Fruit fly (Drosophila melanogaster): ENCODE measurements around the gene GstT4.
A peak's percentile ranks its signal among the peaks of the same experiment; 100 is the strongest.

The GstT4 gene

dm6 chrX:13445695-13446094 lies 41.1 kb downstream of the GstT4 start, which contains the start of gene Neto:
Gene Neto, plus strand, starts transcription at chrX:13445903.
- TF ChIP-seq CG32121 (GFP tag; IDR thresholded peaks at IDR 0.05), result no peak
- no peak for TF ChIP-seq Pif1A (GFP tag; optimal IDR thresholded peaks at IDR 0.05)
- no peak for TF ChIP-seq CG9948 (tag; optimal IDR thresholded peaks at IDR 0.05)
- TF ChIP-seq CG8301 (tag; optimal IDR thresholded peaks at IDR 0.05), result no peak
- 0 out of 3 replicates have a peak, but pooled peaks have one; percentile 10 for TF ChIP-seq CG4496 (GFP tag; IDR thresholded peaks at IDR 0.05)
- TF ChIP-seq Snoo (tag; optimal IDR thresholded peaks at IDR 0.05), result no peak
- no peak for TF ChIP-seq CG17806 (tag; optimal IDR thresholded peaks at IDR 0.05)

- TF ChIP-seq D1 (tag; optimal IDR thresholded peaks at IDR 0.05) (no peak), rn (GFP tag; IDR thresholded peaks at IDR 0.05) (no peak), CG12605 (GFP tag; IDR thresholded peaks at IDR 0.05) (no peak), gl (tag; optimal IDR thresholded peaks at IDR 0.05) (no peak), Snoo (tag; optimal IDR thresholded peaks at IDR 0.05) (no peak), CG32121 (GFP tag; IDR thresholded peaks at IDR 0.05) (0 out of 2 replicates have a peak, but pooled peaks have one; percentile 10), Pif1A (GFP tag; optimal IDR thresholded peaks at IDR 0.05) (no peak), CG15710 (tag; optimal IDR thresholded peaks at IDR 0.05) (no peak), Pif1B (GFP tag; optimal IDR thresholded peaks at IDR 0.05) (no peak), Ets98B (GFP tag; IDR thresholded peaks at IDR 0.05) (peak; percentile 30; the same call in 1 of the 2 replicates), CG9948 (tag; optimal IDR thresholded peaks at IDR 0.05) (no peak)
Observed at dm6 chrX:13447438-13447837, 42.9 kb downstream of the GstT4 start.

dm6 chrX:13450754-13451153 lies 46.2 kb downstream of the GstT4 start:
- peak; percentile 29 for TF ChIP-seq CG14655 (GFP tag; optimal IDR thresholded peaks at IDR 0.05)
- TF ChIP-seq EcR (GFP tag; optimal IDR thresholded peaks at IDR 0.05), result no peak

- TF ChIP-seq CG8301 (tag; optimal IDR thresholded peaks at IDR 0.05) (no peak), rn (GFP tag; IDR thresholded peaks at IDR 0.05) (no peak), EcR (GFP tag; optimal IDR thresholded peaks at IDR 0.05) (no peak), CG4496 (GFP tag; IDR thresholded peaks at IDR 0.05) (no peak), CG17806 (tag; optimal IDR thresholded peaks at IDR 0.05) (no peak), gl (tag; optimal IDR thresholded peaks at IDR 0.05) (no peak), CG8159 (tag; optimal IDR thresholded peaks at IDR 0.05) (no peak), Ets98B (GFP tag; IDR thresholded peaks at IDR 0.05) (no peak), CG32121 (GFP tag; IDR thresholded peaks at IDR 0.05) (no peak), D1 (tag; optimal IDR thresholded peaks at IDR 0.05) (no peak), Pif1B (GFP tag; optimal IDR thresholded peaks at IDR 0.05) (no peak)
Observed at dm6 chrX:13457563-13457962, 53.0 kb downstream of the GstT4 start, which contains the start of gene CG34324. Gene CG34324, minus strand, starts transcription at chrX:13457663.
